Worm (Caenorhabditis elegans) whole organism, early embryonic: Measurements from ENCODE around the gene chmp-7.

Experiments
- aly-1 ChIP-seq: sonication (generic microtip); optimal IDR thresholded peaks from 2 replicates; lab custom pipeline; 2016; ENCODE audit warnings: missing genetic modification characterization, missing compliant biosample characterization
- flt-1 ChIP-seq: fragments of 200-800 bp; sonication (Bioruptor generic); IDR thresholded peaks from 2 replicates; pipeline ENCODE4 v1.3.6; 2022; ENCODE audit warnings: missing genetic modification characterization, missing compliant biosample characterization
- hmg-4 ChIP-seq: fragments of 200-800 bp; sonication (Bioruptor generic); optimal IDR thresholded peaks from 2 replicates; lab custom pipeline; 2018; ENCODE audit warnings: mild to moderate bottlenecking, missing genetic modification characterization, missing compliant biosample characterization

ce11 chrII:9099017-9099416, 44.2 kb downstream of the chmp-7 start, which contains the start of gene T24H10.1:
- TF ChIP-seq flt-1 (GFP tag; lab: Robert Waterston, UW) (no peak), hmg-4 (GFP tag; lab: Kevin White, UChicago) (no peak), aly-1 (tag; lab: Kevin White, UChicago) (no peak)
